Fruit fly (Drosophila melanogaster) whole organism, larva: ENCODE measurements around the gene Peritrophin-15a.

Source experiments
- noc ChIP-seq: fragments of 200-800 bp; sonication (Bioruptor generic); optimal IDR thresholded peaks from 3 replicates; lab custom pipeline; 2019; ENCODE audit warnings: missing biosample characterization, mild to moderate bottlenecking, missing genetic modification characterization, moderate library complexity

Gene Peritrophin-15a

DNA sequence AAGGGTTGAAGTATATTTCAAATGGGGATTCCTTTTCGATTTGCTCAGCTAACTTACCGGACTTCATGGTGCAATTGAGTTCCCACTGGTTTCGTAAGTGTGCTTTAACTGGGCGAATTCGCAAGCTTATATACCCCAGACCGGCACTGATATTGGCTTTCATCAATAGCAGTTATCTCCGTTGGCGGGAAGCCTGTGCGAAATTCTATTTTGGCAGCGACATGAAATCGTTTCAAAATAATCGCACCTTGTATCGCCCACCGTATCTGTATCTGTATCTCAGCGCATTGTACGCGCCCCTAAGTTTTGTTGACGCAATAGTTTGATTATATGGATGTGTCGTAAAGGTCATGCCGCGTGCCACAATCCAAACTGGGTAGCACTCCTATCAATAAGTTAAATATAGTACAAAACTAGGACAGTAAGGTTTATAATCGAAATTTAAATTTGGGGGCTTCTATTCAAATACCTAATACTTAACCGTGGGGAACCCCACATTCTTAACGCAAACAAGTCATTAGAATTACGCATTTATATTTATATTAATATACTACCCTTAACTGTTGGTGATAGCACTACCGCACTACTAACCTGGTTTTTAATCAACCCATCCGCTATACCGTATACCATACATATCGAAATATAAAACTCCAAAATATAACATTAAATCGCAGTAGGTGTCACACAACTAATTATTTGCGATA lies at the start of gene Peritrophin-15a, which contains the start of gene CG13385:
Gene Peritrophin-15a, minus strand, starts transcription at position 101 of the 704 bp plus-strand sequence.
Gene CG13385, plus strand, starts transcription at position 654 of the 704 bp plus-strand sequence.
- TF ChIP-seq noc (tag; lab: Kevin White, UChicago) = no peak

DNA sequence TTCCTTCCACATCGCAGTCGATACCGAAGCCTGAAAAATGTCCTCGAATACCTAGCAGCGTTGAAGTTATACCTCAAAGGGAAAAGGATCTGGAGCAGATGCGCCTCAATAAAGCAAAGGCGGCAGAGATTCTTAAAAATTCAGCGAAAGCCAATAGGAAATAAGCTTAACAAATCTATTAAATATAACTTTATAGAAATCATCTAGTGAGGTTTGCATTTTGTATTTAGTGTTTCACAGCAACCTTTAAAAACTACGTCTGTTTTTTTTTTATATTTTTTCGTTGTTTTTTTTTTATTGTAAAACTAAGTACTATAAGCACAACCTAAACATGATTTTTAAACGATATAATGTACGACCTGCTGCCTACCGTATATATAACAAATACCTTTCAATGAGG lies 46.3 kb upstream of the Peritrophin-15a start, which contains the start of gene CG31897:
Gene CG31897, plus strand, starts transcription at position 301 of the 400 bp plus-strand sequence.
- TF ChIP-seq noc (tag; lab: Kevin White, UChicago) = no peak

DNA sequence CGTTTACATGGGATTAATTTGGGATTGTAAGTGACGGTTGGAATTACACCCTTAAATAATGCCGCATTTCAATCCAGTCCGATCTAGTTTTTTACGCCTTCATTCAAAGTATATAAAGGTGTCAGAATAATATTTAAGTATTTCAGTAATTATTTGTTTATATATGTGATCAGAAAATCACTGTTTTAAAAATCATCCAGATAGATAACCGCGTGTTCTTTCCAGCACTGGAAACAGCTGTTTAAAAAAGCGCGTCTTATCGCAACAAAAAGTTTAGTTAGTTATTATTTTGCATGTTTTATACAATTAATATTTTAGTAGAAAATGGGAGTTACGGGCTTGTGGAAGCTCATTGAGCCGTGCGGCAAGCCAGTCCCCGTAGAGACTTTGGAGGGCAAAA lies 42.2 kb upstream of the Peritrophin-15a start, which contains the start of gene mus201:
Gene mus201, plus strand, starts transcription at position 118 of the 400 bp plus-strand sequence.
- no peak for TF ChIP-seq noc (tag; lab: Kevin White, UChicago)

DNA sequence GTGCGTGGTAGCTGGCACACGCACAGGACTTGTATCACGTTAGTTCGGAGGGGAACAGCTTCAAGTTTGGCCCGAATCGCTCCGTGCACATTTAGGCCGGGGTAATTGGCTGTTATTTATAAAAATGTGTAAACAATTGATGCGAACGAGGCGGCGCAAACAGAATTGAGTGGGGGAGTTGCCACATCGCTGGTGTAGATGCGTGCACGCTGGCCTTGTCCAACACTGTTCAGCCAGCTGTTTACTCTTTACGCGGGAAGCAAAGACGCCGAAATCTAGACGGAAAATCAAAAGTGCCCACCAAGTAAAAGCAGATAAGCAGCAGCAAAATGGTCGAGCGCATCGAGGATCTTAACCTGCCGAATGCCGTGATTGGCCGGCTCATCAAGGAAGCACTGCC lies 41.3 kb upstream of the Peritrophin-15a start, which contains the start of the genes D12 and Chrac-14:
Gene D12, minus strand, starts transcription at position 190 of the 400 bp plus-strand sequence.
Gene Chrac-14, plus strand, starts transcription at position 230 of the 400 bp plus-strand sequence.
- no peak for TF ChIP-seq noc (tag; lab: Kevin White, UChicago)

DNA sequence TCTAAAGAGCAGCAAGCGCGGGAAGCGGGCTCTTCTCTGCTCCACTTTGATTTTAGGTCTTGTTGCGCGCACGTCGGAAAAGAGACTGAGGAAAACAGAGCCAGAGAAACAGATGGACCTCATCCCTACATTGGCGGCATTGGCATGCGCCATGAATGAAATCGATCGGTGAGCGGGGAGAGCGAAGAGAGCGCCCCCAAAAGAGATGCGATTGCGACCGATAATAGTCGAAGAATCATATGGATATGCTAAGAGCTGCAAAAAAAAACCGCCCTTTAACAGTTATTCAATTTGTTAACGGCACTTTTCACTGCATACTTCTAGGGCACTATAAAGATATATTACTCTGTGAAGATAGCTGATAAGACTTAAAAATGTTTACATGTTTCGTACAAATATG lies 37.6 kb upstream of the Peritrophin-15a start, which contains the start of gene grk:
Gene grk, minus strand, starts transcription at position 87 of the 400 bp plus-strand sequence.
- no peak for TF ChIP-seq noc (tag; lab: Kevin White, UChicago)

DNA sequence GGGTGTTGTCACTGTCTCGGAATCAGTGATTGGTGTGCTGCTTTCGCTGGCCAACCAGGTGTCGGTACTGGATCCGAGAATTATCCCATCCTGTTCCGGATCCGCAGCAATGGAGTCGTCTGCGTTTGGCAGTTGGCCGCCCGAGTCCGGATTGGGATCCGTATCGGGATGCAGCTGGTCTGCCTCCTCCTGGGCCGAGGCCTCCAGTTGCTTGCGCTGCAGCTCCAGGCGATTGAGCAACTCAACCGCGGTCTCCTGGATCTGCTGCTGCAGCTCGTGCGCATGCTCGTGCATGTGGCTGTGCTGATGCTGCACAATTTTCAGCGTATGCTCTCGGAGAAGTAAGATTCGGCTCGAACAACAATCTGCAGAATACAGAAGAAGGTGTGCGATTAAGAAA lies 36.2 kb upstream of the Peritrophin-15a start:
- TF ChIP-seq noc (tag; lab: Kevin White, UChicago) = no peak

DNA sequence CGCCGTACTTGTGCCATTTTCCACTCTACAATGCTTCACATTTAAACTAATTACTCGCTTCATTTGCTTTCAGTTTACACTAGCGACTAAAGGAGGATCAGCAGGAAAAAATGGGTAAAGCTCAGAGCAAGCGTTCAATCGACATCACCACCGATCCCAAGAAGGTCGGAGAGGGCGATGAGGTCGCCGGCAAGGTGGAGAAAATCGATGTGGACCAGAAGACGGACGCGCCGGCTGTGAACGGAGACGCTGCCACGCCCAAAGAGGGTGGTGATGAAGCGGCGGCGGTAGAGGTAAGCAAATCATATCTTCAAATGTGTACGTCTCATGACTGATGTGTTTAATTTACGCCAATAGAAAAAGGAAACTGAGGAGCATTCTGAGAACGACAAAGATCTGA lies 30.9 kb upstream of the Peritrophin-15a start:
- no peak for TF ChIP-seq noc (tag; lab: Kevin White, UChicago)

DNA sequence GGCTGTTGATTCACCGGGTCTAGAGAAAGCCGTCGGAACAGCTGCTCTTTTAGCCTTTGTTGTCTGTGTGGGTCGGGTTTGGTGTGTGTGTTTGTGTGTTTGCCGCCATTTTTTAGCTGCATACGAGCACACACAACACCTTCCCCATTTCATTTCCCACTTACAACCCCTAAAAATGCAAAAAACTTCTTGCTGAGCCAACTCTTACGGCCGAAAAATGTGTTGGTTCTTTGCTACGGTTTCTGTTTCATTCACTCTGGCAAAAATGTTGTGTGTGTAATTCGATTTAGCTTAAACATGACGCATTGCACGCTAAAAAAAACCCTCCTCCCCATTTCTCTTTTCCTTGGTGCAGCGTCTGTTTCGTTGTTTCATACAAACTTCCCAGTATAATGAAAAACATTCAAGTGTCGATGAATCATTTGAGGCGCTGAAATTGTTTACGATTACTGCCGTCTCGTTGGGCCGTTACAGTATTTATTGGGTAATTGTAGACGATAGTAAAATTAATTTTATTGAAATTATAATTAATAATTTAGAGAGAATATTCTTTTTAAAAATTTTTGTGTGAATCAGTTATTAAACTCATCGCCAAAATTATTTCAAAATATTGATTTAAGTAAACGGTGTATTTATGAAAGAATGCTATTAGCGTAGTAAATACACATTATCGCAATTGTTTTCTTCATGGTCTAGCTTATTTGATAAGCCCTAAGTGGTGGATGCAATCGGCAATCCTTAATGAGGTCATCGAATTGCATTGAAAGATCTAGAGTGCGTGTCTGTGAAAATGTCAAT lies 30.3 kb upstream of the Peritrophin-15a start:
- TF ChIP-seq noc (tag; lab: Kevin White, UChicago) = no peak

DNA sequence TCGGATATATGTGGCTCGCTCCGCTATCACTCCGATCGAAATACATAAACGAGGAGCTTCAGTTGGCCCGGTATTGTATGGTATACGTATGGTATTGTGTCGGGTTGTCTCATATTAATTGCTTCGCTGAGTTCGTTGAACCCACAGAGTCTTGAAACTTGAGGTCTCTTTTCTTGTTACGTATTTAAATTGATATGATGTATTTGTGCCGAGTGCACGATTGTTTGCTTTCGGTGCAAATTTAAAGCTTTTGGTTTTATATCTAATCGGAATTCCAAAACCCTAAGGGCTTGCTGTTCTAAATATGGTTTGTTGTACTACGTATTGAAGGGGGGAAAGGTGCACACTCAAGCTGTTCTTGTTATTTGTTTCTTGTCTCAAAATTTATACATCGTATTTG lies 29.3 kb upstream of the Peritrophin-15a start:
- no peak for TF ChIP-seq noc (tag; lab: Kevin White, UChicago)

DNA sequence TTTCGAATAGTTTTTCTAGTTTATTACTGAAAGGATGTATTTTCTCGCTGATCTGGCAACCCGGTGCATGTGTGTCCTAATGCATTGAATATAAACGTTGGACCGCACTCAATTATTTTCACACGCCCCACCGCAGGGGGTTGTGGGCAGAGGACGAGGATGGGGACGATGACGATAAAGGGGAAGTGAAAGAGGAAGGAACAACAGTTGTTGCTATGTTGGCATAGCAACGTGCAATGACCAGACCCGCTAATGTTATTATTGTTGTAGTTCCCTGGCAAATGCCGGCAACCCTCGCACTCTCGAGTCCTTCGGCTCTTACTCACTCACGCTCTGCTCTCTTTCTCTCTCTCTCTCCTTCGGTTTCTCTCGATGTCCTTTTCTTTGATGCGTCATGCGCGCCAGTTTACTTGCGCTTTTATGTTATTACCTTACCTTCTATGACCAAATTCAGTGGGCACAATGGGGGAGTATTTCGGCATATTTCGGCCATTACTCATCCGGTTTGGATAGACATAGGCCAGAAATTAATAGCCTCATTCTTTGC lies 28.8 kb upstream of the Peritrophin-15a start:
- TF ChIP-seq noc (tag; lab: Kevin White, UChicago) = no peak

DNA sequence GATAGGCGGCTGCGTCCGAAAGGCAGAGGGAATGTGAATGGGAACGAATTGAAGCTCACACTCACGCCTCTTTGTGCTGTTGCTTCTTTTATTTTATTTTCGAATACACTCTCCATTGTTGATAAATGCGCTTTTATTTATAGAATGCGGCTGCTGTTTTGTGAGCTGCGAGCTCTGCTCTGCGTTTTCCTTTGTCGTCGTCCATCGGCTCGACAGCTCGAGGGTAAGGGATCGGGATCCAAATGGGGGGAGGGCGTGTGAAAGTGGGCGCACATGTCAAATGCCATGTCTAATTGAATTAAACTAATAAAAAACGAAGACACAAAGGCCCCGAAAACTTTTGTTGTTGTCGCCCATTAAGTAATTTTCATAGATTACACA lies 28.2 kb upstream of the Peritrophin-15a start:
- TF ChIP-seq noc (tag; lab: Kevin White, UChicago) = no peak

DNA sequence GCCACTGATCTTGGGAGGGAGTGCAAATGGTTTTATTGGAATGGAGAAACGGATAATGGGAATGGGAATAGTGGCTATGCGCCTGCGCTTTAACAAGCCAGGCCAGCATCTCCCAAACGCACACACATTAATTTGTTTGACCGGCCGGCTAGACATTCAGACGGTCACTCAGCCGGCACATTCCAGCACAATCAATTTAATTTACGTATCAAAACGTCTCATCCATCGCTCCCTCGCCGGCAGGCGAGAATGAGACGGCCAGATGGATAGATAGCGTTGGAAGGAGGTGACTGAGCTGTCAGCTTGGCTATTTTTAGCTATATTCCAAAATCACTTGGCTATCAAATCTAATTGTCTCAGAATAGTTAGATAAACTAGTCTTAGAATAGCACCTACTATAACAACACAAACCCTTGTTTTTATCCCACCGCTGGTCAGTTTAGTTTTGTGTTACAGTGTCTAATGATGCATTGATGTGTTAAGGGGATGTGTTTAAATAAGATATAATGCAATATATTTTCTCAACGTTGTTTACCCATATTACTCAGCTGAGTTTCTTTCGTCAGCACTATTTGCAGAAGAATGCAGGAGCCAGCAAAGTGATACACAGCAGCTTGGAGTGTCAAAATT lies 27.7 kb upstream of the Peritrophin-15a start:
- no peak for TF ChIP-seq noc (tag; lab: Kevin White, UChicago)

DNA sequence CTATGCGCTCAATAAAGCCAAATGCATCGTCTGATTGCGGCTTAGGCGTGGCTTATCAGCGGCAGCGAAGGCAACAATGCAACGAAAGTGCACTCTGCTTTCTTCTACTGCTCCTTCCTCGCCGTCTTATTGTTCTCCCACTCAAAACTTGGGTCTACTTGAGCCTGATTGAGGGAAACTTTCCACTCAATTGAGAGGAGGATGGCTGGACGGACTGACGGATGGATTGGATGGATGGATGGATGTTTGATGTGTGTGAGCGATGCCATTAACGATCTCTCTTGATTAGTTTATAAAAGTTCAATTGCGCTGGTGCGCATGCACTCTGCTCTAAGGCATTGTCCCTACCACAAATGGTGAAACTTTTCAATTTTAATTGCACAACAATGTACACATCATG lies 27.2 kb upstream of the Peritrophin-15a start:
- TF ChIP-seq noc (tag; lab: Kevin White, UChicago) = no peak

DNA sequence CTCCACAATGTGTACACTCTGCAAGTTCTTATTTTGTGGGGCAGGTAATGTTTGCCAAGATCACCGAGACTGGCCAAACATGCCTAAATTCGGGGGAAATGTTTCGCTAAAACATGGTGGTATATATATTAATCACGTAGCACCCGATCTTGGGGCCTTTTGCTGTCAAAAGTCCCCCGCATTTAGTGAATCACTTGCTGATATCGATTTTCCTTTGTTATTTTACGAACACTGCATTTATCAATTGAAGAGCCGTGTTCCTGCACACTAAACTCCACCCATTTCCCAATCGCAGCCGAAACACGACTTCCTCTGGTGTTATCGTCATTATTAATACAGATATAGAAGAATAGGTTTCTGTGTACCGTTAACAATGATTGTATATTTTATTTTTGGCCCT lies 25.8 kb upstream of the Peritrophin-15a start:
- TF ChIP-seq noc (tag; lab: Kevin White, UChicago) = no peak

DNA sequence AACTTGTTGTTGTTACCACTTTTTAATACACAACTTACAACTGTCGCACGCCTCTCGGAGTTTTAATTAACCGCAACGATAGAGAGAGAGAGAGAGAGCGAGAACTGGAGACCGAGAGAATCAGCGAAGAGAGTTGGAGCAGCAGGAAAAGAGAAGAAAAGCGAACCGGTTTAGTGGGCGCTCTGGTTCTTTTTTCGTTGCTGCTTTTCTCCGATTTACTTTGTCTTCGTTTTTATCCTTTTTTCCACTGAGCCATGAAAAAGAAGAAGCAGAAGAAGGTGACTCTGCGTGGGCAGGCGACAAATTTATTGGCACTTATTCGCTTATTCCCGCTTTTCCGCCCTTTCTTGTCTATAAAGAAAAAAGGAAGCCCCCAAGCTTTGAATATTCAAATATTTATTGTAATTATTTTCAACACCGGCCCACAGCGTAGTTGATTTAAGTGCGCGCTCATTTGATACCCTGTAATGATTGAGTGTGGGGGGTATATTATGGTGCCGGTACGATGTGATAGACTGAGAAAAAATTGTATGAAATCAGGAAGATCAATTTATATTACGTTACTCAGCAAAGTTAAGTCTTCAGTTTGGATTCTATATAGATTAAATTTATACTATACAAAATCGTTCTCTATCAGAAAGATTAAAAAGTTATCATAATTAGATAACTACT lies 24.5 kb upstream of the Peritrophin-15a start:
- TF ChIP-seq noc (tag; lab: Kevin White, UChicago) = no peak
